Fruit fly (Drosophila melanogaster) whole organism, adult: ENCODE measurements around the gene Unc-76.
A peak's percentile ranks its signal among the peaks of the same experiment; 100 is the strongest.

Experiments
- CG33017 ChIP-seq: fragments of 200-800 bp; sonication (Bioruptor generic); optimal IDR thresholded peaks from 2 replicates; lab custom pipeline; 2018; ENCODE audit warnings: missing biosample characterization, mild to moderate bottlenecking, missing genetic modification characterization, moderate library complexity
- CG5204 ChIP-seq: fragments of 200-800 bp; sonication (Bioruptor generic); optimal IDR thresholded peaks from 2 replicates; lab custom pipeline; 2016; ENCODE audit warnings: missing biosample characterization, missing genetic modification characterization
- CG7101 ChIP-seq: fragments of 200-800 bp; sonication (Bioruptor generic); optimal IDR thresholded peaks from 2 replicates; lab custom pipeline; 2018; ENCODE audit warnings: missing biosample characterization, mild to moderate bottlenecking, missing genetic modification characterization, moderate library complexity
- Clk ChIP-seq: fragments of 200-800 bp; sonication (Bioruptor generic); optimal IDR thresholded peaks from 2 replicates; lab custom pipeline; 2017; ENCODE audit warnings: missing biosample characterization, missing genetic modification characterization
- Mnt ChIP-seq: fragments of 200-800 bp; sonication (Bioruptor generic); optimal IDR thresholded peaks from 2 replicates; lab custom pipeline; 2016; ENCODE audit warnings: missing biosample characterization, mild to moderate bottlenecking, missing genetic modification characterization
- bab1 ChIP-seq: fragments of 200-800 bp; sonication (Bioruptor generic); optimal IDR thresholded peaks from 3 replicates; lab custom pipeline; 2019; ENCODE audit warnings: missing biosample characterization, mild to moderate bottlenecking, missing genetic modification characterization, moderate library complexity
- kay ChIP-seq: fragments of 200-800 bp; sonication (Bioruptor generic); peaks from one replicate; lab custom pipeline; 2016; ENCODE audit warnings: missing biosample characterization, missing genetic modification characterization, borderline replicate concordance
- ovo ChIP-seq: fragments of 200-800 bp; sonication (Bioruptor generic); optimal IDR thresholded peaks from 2 replicates; lab custom pipeline; 2016; ENCODE audit warnings: missing biosample characterization, missing genetic modification characterization

DNA sequence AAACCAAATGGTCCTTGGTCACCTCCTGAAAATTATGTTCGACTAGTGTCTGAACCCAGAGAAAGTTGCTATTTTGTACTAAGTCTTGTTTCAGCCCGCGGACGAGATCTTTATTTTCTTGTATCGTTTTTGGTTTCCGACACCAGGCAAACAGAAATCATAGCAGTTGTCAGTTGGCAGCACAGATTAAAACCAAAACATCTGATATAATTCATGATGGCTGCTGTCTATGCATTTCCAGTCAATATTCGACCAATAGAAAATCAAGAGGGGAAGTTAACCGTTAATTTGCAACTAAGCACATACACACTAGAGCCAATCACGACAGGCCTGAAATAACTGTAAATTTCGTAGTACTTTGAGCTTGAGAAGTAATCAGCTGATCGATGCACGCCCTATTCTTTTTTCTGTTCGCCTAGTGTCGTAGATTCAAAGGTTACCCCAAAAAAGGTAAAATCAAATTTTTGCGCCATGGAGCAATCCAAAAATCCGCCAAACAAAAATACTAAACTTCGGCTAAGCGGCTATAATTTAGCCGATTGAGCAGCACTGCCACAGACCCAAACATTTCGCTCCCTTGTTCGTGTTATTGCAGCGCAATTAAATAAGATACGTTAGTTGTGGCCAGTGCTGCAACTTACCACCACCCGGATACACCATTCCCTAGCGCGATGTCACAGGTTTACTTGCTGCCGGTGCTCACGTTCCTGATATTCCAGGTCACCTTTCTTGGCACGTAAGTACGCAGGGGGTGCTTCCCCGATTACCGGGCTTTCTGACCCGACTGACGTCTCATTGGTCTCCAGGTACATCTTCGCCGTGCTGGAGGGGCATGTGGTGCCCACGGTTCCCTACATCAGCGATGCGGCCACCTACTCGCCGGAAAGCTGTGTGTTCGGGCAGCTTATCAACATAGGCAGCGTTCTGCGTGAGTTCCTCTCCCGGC, 3.7 kb upstream of the Unc-76 start, which contains the start of gene CG4025:
- TF ChIP-seq kay (GFP tag; lab: Kevin White, UChicago) = no peak
- no peak for TF ChIP-seq CG5204 (GFP tag; lab: Kevin White, UChicago)
- TF ChIP-seq Clk (GFP tag; lab: Kevin White, UChicago) = no peak
- TF ChIP-seq ovo (GFP tag; lab: Kevin White, UChicago) = peak; percentile 56
- peak; percentile 10 for TF ChIP-seq Mnt (GFP tag; lab: Kevin White, UChicago)
- no peak for TF ChIP-seq CG33017 (tag; lab: Kevin White, UChicago)
- TF ChIP-seq bab1 = no peak
- TF ChIP-seq CG7101 (tag; lab: Kevin White, UChicago) = no peak
